Fruit fly (Drosophila melanogaster) whole organism, larva: Measurements from ENCODE around the gene Tgt.

Source experiments
- noc ChIP-seq: fragments of 200-800 bp; sonication (Bioruptor generic); optimal IDR thresholded peaks from 3 replicates; lab custom pipeline; 2019; ENCODE audit warnings: missing biosample characterization, mild to moderate bottlenecking, missing genetic modification characterization, moderate library complexity

Tgt gene

DNA sequence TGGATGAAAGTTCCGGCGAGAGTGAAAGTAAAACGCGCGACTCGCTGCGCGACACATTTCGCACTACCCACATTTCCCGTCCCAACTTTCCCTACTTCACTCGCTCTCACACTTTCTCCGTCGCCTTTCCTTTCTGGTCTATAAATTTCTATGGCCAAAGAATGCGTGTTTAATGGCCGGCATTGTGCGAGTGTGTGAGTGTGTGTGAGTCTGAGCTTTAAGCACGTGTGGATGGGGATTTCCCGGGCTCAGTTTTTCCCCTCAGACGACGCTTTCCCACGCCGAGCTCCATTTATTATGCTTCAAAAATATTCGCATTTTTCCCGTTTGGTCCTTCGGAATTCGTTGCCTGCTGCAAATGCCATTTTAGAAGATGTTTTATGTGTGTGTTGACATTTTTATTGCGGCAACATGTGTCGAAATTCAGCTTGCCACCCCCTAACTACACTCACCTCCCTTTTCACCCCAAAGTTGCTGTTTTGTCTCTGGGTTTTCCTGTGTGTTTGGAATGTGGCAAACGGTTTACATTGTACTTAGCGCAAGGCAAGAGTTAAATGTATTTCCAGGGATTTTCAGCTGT lies 33.3 kb downstream of the Tgt start:
- TF ChIP-seq noc (tag; lab: Kevin White, UChicago), result no peak

DNA sequence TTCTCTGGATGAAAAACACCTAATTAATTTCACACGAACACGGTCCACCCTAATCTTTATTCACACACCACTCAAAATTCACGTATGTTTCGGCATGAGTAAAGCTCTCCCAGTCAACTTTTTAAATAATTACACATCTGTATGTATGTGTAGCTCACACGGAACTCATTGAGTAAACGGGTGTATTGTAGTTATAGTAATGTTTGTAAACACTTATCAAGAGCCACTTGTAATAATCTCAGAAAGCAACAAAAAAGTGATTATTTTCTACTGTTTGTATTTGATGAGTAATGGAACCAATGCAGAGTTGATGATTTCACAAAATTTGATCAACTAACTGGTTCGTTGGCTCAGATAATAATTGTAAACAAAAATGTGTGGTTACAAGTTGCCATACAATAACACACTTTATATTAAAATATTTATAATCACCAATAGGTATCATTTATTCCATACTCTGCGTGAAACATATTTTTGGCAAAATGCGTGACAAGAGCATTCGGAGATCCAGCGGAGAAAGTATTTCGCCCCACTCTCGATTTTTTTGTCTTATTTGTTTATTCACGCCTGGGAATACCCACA lies 34.1 kb downstream of the Tgt start:
- peak; percentile 44 for TF ChIP-seq noc (tag; lab: Kevin White, UChicago)

DNA sequence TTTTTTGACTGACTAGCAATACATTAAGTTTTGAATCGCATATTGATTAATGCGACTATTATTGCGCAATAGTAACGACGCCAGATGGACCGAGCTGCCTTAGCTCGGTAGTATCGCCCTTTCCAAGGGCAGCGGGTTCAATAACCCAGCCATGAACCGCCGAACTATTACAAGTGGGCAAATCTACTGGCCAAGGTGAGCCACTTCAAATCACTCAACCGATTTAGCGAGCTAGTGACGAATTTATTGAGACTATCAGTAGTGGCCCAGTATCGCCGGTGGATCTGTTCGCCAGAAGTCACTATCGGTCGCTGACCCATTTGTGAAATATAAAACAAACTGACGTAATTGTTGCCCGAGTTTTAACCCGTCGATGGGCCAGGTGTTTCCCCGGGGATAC lies 34.6 kb downstream of the Tgt start:
- TF ChIP-seq noc (tag; lab: Kevin White, UChicago), result no peak

DNA sequence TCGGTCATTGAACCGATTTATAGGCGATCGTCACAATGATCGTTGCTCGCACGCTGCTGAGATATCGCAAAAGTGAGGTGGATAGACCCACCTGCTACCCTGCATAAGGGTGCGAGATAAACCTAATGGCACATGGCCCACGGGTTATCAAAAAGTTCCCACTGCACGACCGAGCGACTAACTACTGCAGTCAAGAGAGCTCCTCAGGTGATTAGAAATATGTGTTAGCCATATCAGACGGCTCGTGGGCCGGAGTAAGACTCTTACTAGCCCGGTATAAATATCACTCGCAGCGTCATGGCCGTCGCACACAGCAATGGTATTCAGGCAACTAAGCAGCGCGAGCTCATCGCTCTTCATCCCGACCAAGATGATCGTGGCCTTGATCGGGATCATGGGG lies 35.1 kb downstream of the Tgt start, which contains the start of gene CG42329:
Gene CG42329 (plus strand): TSS at position 301 of the 400 bp plus-strand sequence.
- no peak for TF ChIP-seq noc (tag; lab: Kevin White, UChicago)

dm6 chr2L:1230691-1231090 lies 46.8 kb downstream of the Tgt start:
- no peak for TF ChIP-seq noc (tag; lab: Kevin White, UChicago)
